Worm (Caenorhabditis elegans) whole organism, L4 larva: ENCODE measurements around the gene ceh-18.

Source experiments
- D1046.2 ChIP-seq: fragments of 200-800 bp; sonication (Bioruptor generic); IDR thresholded peaks from 2 replicates; pipeline ENCODE4 v1.3.6; 2022; ENCODE audit warnings: missing genetic modification characterization, missing compliant biosample characterization
- F37D6.2 ChIP-seq: sonication (generic microtip); optimal IDR thresholded peaks from 2 replicates; lab custom pipeline; 2016; ENCODE audit warnings: mild to moderate bottlenecking, missing genetic modification characterization, missing compliant biosample characterization
- F49E8.2 ChIP-seq: sonication (generic microtip); optimal IDR thresholded peaks from 2 replicates; lab custom pipeline; 2016; ENCODE audit warnings: missing compliant biosample characterization, mild to moderate bottlenecking, missing genetic modification characterization, borderline replicate concordance
- ZK337.2 ChIP-seq: fragments of 200-800 bp; sonication (Bioruptor generic); IDR thresholded peaks from 2 replicates; pipeline ENCODE4 v1.3.6; 2022; ENCODE audit warnings: missing genetic modification reagents, missing genetic modification characterization, missing compliant biosample characterization
- aha-1 ChIP-seq: fragments of 150-350 bp; peaks from one replicate; lab custom pipeline; 2014; ENCODE audit warnings: missing biosample characterization, missing genetic modification characterization
- ceh-32 ChIP-seq: sonication (generic microtip); optimal IDR thresholded peaks from 2 replicates; lab custom pipeline; 2016; ENCODE audit warnings: mild to moderate bottlenecking, missing genetic modification characterization, missing compliant biosample characterization; ENCODE audit not compliant: poor library complexity
- ceh-44 ChIP-seq: fragments of 200-800 bp; sonication (Bioruptor generic); IDR thresholded peaks from 2 replicates; pipeline ENCODE4 v1.3.6; 2022; ENCODE audit warnings: missing genetic modification reagents, missing genetic modification characterization, missing compliant biosample characterization
- ceh-62 ChIP-seq: sonication (generic microtip); optimal IDR thresholded peaks from 2 replicates; lab custom pipeline; 2017; ENCODE audit warnings: missing biosample characterization, missing genetic modification characterization
- ces-1 ChIP-seq: fragments of 150-350 bp; sonication (generic microtip); optimal IDR thresholded peaks from 4 replicates; lab custom pipeline; 2014; ENCODE audit warnings: missing biosample characterization, missing genetic modification reagents, missing genetic modification characterization
- cey-2 ChIP-seq: sonication (generic microtip); optimal IDR thresholded peaks from 3 replicates; lab custom pipeline; 2017; ENCODE audit warnings: missing genetic modification characterization, mild to moderate bottlenecking, missing compliant biosample characterization, antibody characterized with exemption, borderline replicate concordance; ENCODE audit not compliant: insufficient read depth
- daf-16 ChIP-seq, 3 experiments: sonication (generic microtip); optimal IDR thresholded peaks; 2 replicates each; lab custom pipeline; 2016 to 2017; ENCODE audit warnings: missing genetic modification characterization in 3 of 3, missing genetic modification reagents in 3 of 3, mild to moderate bottlenecking in 2 of 3, missing compliant biosample characterization in 2 of 3, missing biosample characterization in 1 of 3, moderate library complexity in 1 of 3
- dmd-6 ChIP-seq: fragments of 200-800 bp; sonication (Bioruptor generic); IDR thresholded peaks from 2 replicates; pipeline ENCODE4 v1.3.6; 2022; ENCODE audit warnings: missing genetic modification reagents, missing genetic modification characterization, missing compliant biosample characterization
- dmd-9 ChIP-seq: fragments of 200-800 bp; sonication (Bioruptor generic); IDR thresholded peaks from 2 replicates; pipeline ENCODE4 v1.3.6; 2022; ENCODE audit warnings: missing genetic modification reagents, missing genetic modification characterization, missing compliant biosample characterization
- duxl-1 ChIP-seq: sonication (generic microtip); optimal IDR thresholded peaks from 2 replicates; lab custom pipeline; 2016; ENCODE audit warnings: mild to moderate bottlenecking, missing genetic modification characterization, moderate library complexity, missing compliant biosample characterization; ENCODE audit not compliant: poor library complexity
- dve-1 ChIP-seq: sonication (generic microtip); optimal IDR thresholded peaks from 2 replicates; lab custom pipeline; 2017; ENCODE audit warnings: antibody characterized with exemption, mild to moderate bottlenecking, missing genetic modification characterization, missing compliant biosample characterization; ENCODE audit not compliant: insufficient read depth
- egl-43 ChIP-seq: fragments of 200-800 bp; sonication (Bioruptor generic); IDR thresholded peaks from 2 replicates; pipeline ENCODE4 v1.3.6; 2022; ENCODE audit warnings: missing genetic modification reagents, missing genetic modification characterization, missing compliant biosample characterization
- fkh-10 ChIP-seq: fragments of 150-350 bp; optimal IDR thresholded peaks from 2 replicates; lab custom pipeline; 2014; ENCODE audit warnings: missing biosample characterization, missing genetic modification reagents, missing genetic modification characterization
- fos-1 ChIP-seq: fragments of 150-350 bp; optimal IDR thresholded peaks from 2 replicates; lab custom pipeline; 2014; ENCODE audit warnings: missing biosample characterization, missing genetic modification characterization
- hif-1 ChIP-seq, 2 experiments: sonication (generic microtip); optimal IDR thresholded peaks; 2 replicates each; lab custom pipeline; 2016 to 2017; ENCODE audit warnings: missing compliant biosample characterization in 2 of 2, missing genetic modification characterization in 2 of 2, missing genetic modification reagents in 2 of 2, missing genotype in 2 of 2, mild to moderate bottlenecking in 1 of 2
- hlh-11 ChIP-seq: fragments of 200-800 bp; sonication (Bioruptor generic); optimal IDR thresholded peaks from 2 replicates; lab custom pipeline; 2018; ENCODE audit warnings: mild to moderate bottlenecking, missing genetic modification characterization, missing compliant biosample characterization
- hlh-30 ChIP-seq: sonication (generic microtip); optimal IDR thresholded peaks from 2 replicates; lab custom pipeline; 2017; ENCODE audit warnings: antibody characterized with exemption, mild to moderate bottlenecking, missing genetic modification characterization, missing compliant biosample characterization; ENCODE audit not compliant: insufficient read depth
- lin-13 ChIP-seq: fragments of 150-350 bp; optimal IDR thresholded peaks from 2 replicates; lab custom pipeline; 2014; ENCODE audit warnings: missing biosample characterization, missing genetic modification reagents, missing genetic modification characterization
- lin-39 ChIP-seq: fragments of 150-350 bp; optimal IDR thresholded peaks from 2 replicates; lab custom pipeline; 2014; ENCODE audit warnings: missing biosample characterization, missing genetic modification reagents, missing genetic modification characterization
- mdl-1 ChIP-seq, 2 experiments: fragments of 150-350 bp in 1 of 2; sonication (generic microtip) in 1 of 2; optimal IDR thresholded peaks; 2 replicates each; lab custom pipeline; 2014 to 2017; ENCODE audit warnings: missing biosample characterization in 2 of 2, missing genetic modification characterization in 2 of 2
- mep-1 ChIP-seq: fragments of 150-350 bp; sonication (generic microtip); optimal IDR thresholded peaks from 3 replicates; lab custom pipeline; 2014; ENCODE audit warnings: missing biosample characterization, missing genetic modification characterization
- nhr-102 ChIP-seq: sonication (generic microtip); optimal IDR thresholded peaks from 2 replicates; lab custom pipeline; 2016; ENCODE audit warnings: mild to moderate bottlenecking, missing genetic modification characterization, moderate library complexity, missing compliant biosample characterization
- nhr-25 ChIP-seq: sonication (generic microtip); optimal IDR thresholded peaks from 2 replicates; lab custom pipeline; 2017; ENCODE audit warnings: missing genetic modification characterization, mild to moderate bottlenecking, missing compliant biosample characterization, antibody characterized with exemption, moderate library complexity, borderline replicate concordance; ENCODE audit not compliant: insufficient read depth
- nhr-77 ChIP-seq: fragments of 150-350 bp; optimal IDR thresholded peaks from 2 replicates; lab custom pipeline; 2014; ENCODE audit warnings: missing biosample characterization, missing genetic modification characterization
- php-3 ChIP-seq: fragments of 200-800 bp; sonication (Bioruptor generic); IDR thresholded peaks from 2 replicates; pipeline ENCODE4 v1.3.6; 2022; ENCODE audit warnings: missing genetic modification reagents, missing genetic modification characterization, missing compliant biosample characterization
- pqm-1 ChIP-seq: sonication (generic microtip); optimal IDR thresholded peaks from 2 replicates; lab custom pipeline; 2017; ENCODE audit warnings: missing biosample characterization, missing genetic modification characterization
- rbr-2 ChIP-seq: sonication (generic microtip); optimal IDR thresholded peaks from 2 replicates; lab custom pipeline; 2016; ENCODE audit warnings: missing genotype, missing genetic modification characterization, missing compliant biosample characterization
- sdz-12 ChIP-seq: fragments of 200-800 bp; sonication (Bioruptor generic); optimal IDR thresholded peaks from 2 replicates; lab custom pipeline; 2018; ENCODE audit warnings: mild to moderate bottlenecking, missing genetic modification characterization, missing compliant biosample characterization
- skn-1 ChIP-seq: fragments of 150-350 bp; optimal IDR thresholded peaks from 2 replicates; lab custom pipeline; 2014; ENCODE audit warnings: missing biosample characterization, missing genetic modification characterization
- snpc-1.2 ChIP-seq: fragments of 200-800 bp; sonication (Bioruptor generic); IDR thresholded peaks from 2 replicates; pipeline ENCODE4 v1.3.6; 2022; ENCODE audit warnings: missing genetic modification reagents, missing genetic modification characterization, missing compliant biosample characterization
- spr-1 ChIP-seq: sonication (generic microtip); optimal IDR thresholded peaks from 2 replicates; lab custom pipeline; 2016; ENCODE audit warnings: mild to moderate bottlenecking, missing genetic modification characterization, missing compliant biosample characterization
- unc-62 ChIP-seq, 3 experiments: fragments of 150-350 bp in 1 of 3; sonication (generic microtip); optimal IDR thresholded peaks in 2 of 3; peaks in 1 of 3; 1 replicate in 1 of 3; 2 replicates in 2 of 3; lab custom pipeline; 2014 to 2017; ENCODE audit warnings: missing biosample characterization in 3 of 3, missing genetic modification characterization in 3 of 3, missing genetic modification reagents in 3 of 3, missing genotype in 1 of 3
- zag-1 ChIP-seq: fragments of 150-350 bp; optimal IDR thresholded peaks from 2 replicates; lab custom pipeline; 2014; ENCODE audit warnings: missing biosample characterization, missing genetic modification characterization
- zip-2 ChIP-seq: fragments of 150-350 bp; optimal IDR thresholded peaks from 2 replicates; lab custom pipeline; 2014; ENCODE audit warnings: missing biosample characterization, missing genetic modification characterization
- ztf-11 ChIP-seq: fragments of 150-350 bp; optimal IDR thresholded peaks from 2 replicates; lab custom pipeline; 2014; ENCODE audit warnings: missing biosample characterization, missing genetic modification characterization
- ztf-7 ChIP-seq: fragments of 150-350 bp; optimal IDR thresholded peaks from 2 replicates; lab custom pipeline; 2014; ENCODE audit warnings: missing biosample characterization, missing genetic modification characterization

ceh-18 gene

DNA sequence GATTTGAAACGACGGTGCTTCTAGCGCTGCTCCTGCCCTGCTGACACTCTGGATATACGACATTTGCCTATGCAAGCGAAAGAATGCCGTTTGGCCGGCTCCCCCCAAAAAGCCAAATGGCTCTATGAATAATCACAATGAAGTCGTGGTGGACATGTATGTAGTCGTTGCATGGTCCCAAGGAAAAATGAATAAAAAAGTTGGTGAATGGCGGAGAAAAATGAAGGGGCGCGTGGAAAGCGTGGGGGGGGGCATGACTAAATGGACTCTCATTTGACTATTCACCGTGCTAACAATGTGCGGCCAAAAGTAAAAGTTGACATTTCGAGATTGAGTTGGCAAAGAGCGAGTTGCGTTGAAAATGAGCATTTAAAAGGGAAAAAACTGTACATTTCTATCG lies 1.9 kb upstream of the ceh-18 start:
- peak in 1 of 2 experiments; percentile 98 for TF ChIP-seq unc-62 (GFP tag; optimal IDR thresholded peaks at IDR 0.05 in 1 of 2; lab: Kevin White, UChicago)
- TF ChIP-seq unc-62 (tag; optimal IDR thresholded peaks at IDR 0.05; lab: Kevin White, UChicago) = no peak
- no peak for TF ChIP-seq duxl-1 (tag; lab: Kevin White, UChicago)
- TF ChIP-seq snpc-1.2 = no peak

DNA sequence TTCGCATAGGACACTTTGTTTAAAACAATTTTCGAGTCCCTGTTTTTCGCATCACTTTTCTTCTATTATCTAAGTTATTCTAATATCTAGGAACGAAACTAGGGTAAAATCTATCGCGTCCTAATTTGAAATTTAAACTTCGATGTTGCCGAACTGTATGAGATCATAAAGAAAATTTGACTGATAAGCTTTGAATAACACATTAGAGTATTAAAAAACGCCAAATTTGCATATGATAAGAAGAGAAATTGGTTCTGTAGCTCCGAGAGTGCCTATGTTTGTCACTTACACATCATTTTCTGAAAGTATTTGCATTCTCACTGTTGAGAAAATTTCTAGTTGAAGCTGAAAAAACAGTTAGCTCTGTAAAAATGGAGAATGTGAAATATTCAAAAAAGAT lies 758 bp upstream of the ceh-18 start:
- TF ChIP-seq aha-1 (tag; lab: Kevin White, UChicago) (peak; percentile 27), zag-1 (tag; lab: Kevin White, UChicago) (no peak), mdl-1 (tag; optimal IDR thresholded peaks at IDR 0.05; lab: Kevin White, UChicago) (no peak), fos-1 (tag; lab: Kevin White, UChicago) (no peak), nhr-77 (tag; lab: Kevin White, UChicago) (no peak), D1046.2 (GFP tag; lab: Robert Waterston, UW) (no peak), dmd-9 (GFP tag; lab: Robert Waterston, UW) (no peak), cey-2 (tag; lab: Kevin White, UChicago) (no peak), fkh-10 (no peak), F37D6.2 (tag; lab: Kevin White, UChicago) (no peak), hlh-30 (tag; lab: Kevin White, UChicago) (no peak), ZK337.2 (GFP tag; lab: Robert Waterston, UW) (no peak), sdz-12 (GFP tag; lab: Kevin White, UChicago) (no peak), pqm-1 (tag; lab: Kevin White, UChicago) (peak; percentile 16), ces-1 (GFP tag; lab: Kevin White, UChicago) (no peak), dve-1 (tag; lab: Kevin White, UChicago) (peak; percentile 56), rbr-2 (tag; lab: Kevin White, UChicago) (no peak), skn-1 (tag; lab: Kevin White, UChicago) (no peak)

- TF ChIP-seq hif-1 (tag; optimal IDR thresholded peaks at IDR 0.05; lab: Kevin White, UChicago) (no peak), F49E8.2 (tag; lab: Kevin White, UChicago) (no peak), lin-13 (GFP tag; lab: Kevin White, UChicago) (no peak), ceh-44 (GFP tag; lab: Robert Waterston, UW) (no peak), fos-1 (tag; lab: Kevin White, UChicago) (no peak), ZK337.2 (GFP tag; lab: Robert Waterston, UW) (no peak), ztf-11 (no peak), unc-62 (GFP tag; optimal IDR thresholded peaks at IDR 0.05 in 1 of 2; lab: Kevin White, UChicago) (no peak), unc-62 (tag; optimal IDR thresholded peaks at IDR 0.05; lab: Kevin White, UChicago) (no peak), dmd-6 (GFP tag; lab: Robert Waterston, UW) (no peak), ceh-62 (tag; lab: Kevin White, UChicago) (no peak)
These were observed 1.9 kb downstream of the ceh-18 start for ce11 chrX:3855717-3856116.

DNA sequence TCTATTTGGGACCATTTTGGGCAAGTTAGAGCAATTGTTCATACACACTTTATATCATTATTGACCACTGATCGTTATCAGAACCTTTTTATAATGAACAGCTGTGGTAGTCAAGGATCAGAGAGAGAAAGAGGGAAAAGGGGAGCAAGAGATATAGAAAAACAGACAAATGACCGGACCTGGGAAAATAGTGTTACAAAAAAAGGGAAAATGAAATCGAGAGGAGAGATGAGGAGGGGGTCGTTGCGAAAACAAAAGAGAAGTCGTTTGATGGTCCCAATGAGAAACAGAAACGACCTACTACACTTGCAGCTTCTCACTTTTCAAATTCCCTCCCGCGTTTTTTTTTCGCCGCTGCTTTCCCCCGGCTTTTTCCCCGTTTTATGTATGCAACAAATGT lies 3.7 kb downstream of the ceh-18 start:
- no peak for TF ChIP-seq lin-39 (tag; lab: Kevin White, UChicago)
- TF ChIP-seq hlh-11 (tag; lab: Kevin White, UChicago) = peak; percentile 14
- TF ChIP-seq daf-16 (GFP tag; optimal IDR thresholded peaks at IDR 0.05; lab: Kevin White, UChicago) = peak in 1 of 2 experiments; percentile 75
- no peak for TF ChIP-seq daf-16 (tag; optimal IDR thresholded peaks at IDR 0.05; lab: Kevin White, UChicago)

DNA sequence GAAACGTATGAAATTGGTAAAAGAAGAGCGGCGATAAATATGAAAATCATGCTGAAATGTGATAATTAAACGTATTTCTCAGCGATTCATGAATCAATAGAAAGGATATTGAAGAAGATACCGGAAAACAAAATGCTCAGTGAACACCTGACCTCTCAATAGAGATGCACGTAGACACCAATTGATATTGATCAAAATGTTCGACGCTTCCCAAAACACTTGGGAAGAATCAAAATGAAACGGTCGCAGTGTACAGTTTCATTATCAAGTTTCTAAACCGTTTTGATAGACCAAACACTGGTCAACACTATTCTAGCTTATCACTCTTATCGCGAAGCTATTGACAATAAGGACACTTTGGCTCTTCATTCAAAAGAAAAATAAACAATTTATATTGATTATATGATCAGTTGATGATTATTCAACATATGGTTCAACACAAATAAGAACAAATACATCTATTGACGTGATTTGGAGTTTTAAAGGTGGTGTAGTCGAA lies 15.2 kb downstream of the ceh-18 start, which contains the start of gene ttr-48:
TSS of gene ttr-48 (minus strand) at position 51 of the 499 bp plus-strand sequence.
- peak; percentile 90 for TF ChIP-seq dve-1 (tag; lab: Kevin White, UChicago)
- TF ChIP-seq spr-1 (tag; lab: Kevin White, UChicago) = no peak
- no peak for TF ChIP-seq egl-43 (GFP tag; lab: Robert Waterston, UW)
- TF ChIP-seq nhr-77 (tag; lab: Kevin White, UChicago) = peak; percentile 68
- no peak for TF ChIP-seq nhr-102
- no peak for TF ChIP-seq nhr-25 (tag; lab: Kevin White, UChicago)
- peak in 1 of 2 experiments; percentile 55 for TF ChIP-seq hif-1 (tag; optimal IDR thresholded peaks at IDR 0.05; lab: Kevin White, UChicago)
- TF ChIP-seq ztf-7 = peak; percentile 47
- TF ChIP-seq zip-2 (tag; lab: Kevin White, UChicago) = no peak
- TF ChIP-seq php-3 (GFP tag; lab: Robert Waterston, UW) = 0 out of 2 replicates have a peak, but pooled peaks have one; percentile 48
- no peak for TF ChIP-seq daf-16 (GFP tag; optimal IDR thresholded peaks at IDR 0.05; lab: Kevin White, UChicago)
- TF ChIP-seq daf-16 (tag; optimal IDR thresholded peaks at IDR 0.05; lab: Kevin White, UChicago) = peak; percentile 100
- peak; percentile 22 for TF ChIP-seq mep-1 (tag; lab: Kevin White, UChicago)
- TF ChIP-seq pqm-1 (tag; lab: Kevin White, UChicago) = peak; percentile 87
- no peak for TF ChIP-seq lin-13 (GFP tag; lab: Kevin White, UChicago)
- TF ChIP-seq hlh-30 (tag; lab: Kevin White, UChicago) = peak; percentile 35
- no peak for TF ChIP-seq ceh-44 (GFP tag; lab: Robert Waterston, UW)
- no peak for TF ChIP-seq ceh-32 (tag; lab: Kevin White, UChicago)
